Worm (Caenorhabditis elegans) whole organism, L4 larva: Measurements from ENCODE around the gene Y116A8A.7.

ENCODE experiments used
- Y48G9A.11 ChIP-seq: fragments of 200-800 bp; sonication (Bioruptor generic); IDR thresholded peaks from 2 replicates; pipeline ENCODE4 v1.3.6; 2022; ENCODE audit warnings: missing genetic modification reagents, missing genetic modification characterization, missing compliant biosample characterization
- Y5F2A.4 ChIP-seq: fragments of 200-800 bp; sonication (Bioruptor generic); optimal IDR thresholded peaks from 2 replicates; lab custom pipeline; 2018; ENCODE audit warnings: mild to moderate bottlenecking, missing genetic modification characterization, missing compliant biosample characterization
- ama-1 ChIP-seq: fragments of 150-350 bp; optimal IDR thresholded peaks from 2 replicates; lab custom pipeline; 2014; ENCODE audit warnings: inconsistent platforms, mixed read lengths
- dpl-1 ChIP-seq: fragments of 150-350 bp; optimal IDR thresholded peaks from 2 replicates; lab custom pipeline; 2014; ENCODE audit warnings: missing biosample characterization, missing genetic modification reagents, missing genetic modification characterization
- mxl-3 ChIP-seq: fragments of 200-800 bp; sonication (Bioruptor generic); optimal IDR thresholded peaks from 2 replicates; lab custom pipeline; 2018; ENCODE audit warnings: mild to moderate bottlenecking, missing genetic modification characterization, missing compliant biosample characterization
- nhr-6 ChIP-seq: fragments of 150-350 bp; optimal IDR thresholded peaks from 2 replicates; lab custom pipeline; 2014; ENCODE audit warnings: missing biosample characterization, missing genetic modification characterization
- pha-4 ChIP-seq, 2 experiments: fragments of 150-350 bp in 1 of 2; fragments of 200-800 bp in 1 of 2; sonication (Bioruptor generic) in 1 of 2; IDR thresholded peaks in 1 of 2; optimal IDR thresholded peaks in 1 of 2; 2 replicates each; pipeline versions ENCODE4 v1.3.6 to Lab custom; 2014 to 2022; ENCODE audit warnings: missing genetic modification characterization in 2 of 2, missing genetic modification reagents in 2 of 2, missing biosample characterization in 1 of 2, missing compliant biosample characterization in 1 of 2
- zfp-2 ChIP-seq: sonication (generic microtip); optimal IDR thresholded peaks from 2 replicates; lab custom pipeline; 2016; ENCODE audit warnings: mild to moderate bottlenecking, missing genetic modification characterization, missing compliant biosample characterization

ce11 chrIV:16822529-16822928, 7.5 kb upstream of the Y116A8A.7 start, which contains the start of gene Y116A8A.4:
- no peak for TF ChIP-seq pha-4 (GFP tag; IDR thresholded peaks at IDR 0.05; lab: Robert Waterston, UW)
- TF ChIP-seq pha-4 (tag; optimal IDR thresholded peaks at IDR 0.05; lab: Kevin White, UChicago): no peak
- no peak for TF ChIP-seq dpl-1 (GFP tag; lab: Kevin White, UChicago)
- TF ChIP-seq Y5F2A.4 (GFP tag; lab: Kevin White, UChicago): no peak
- no peak for TF ChIP-seq zfp-2 (tag; lab: Kevin White, UChicago)
- TF ChIP-seq Y48G9A.11: no peak
- TF ChIP-seq nhr-6 (tag; lab: Kevin White, UChicago): no peak
- no peak for TF ChIP-seq mxl-3 (GFP tag; lab: Kevin White, UChicago)
- TF ChIP-seq ama-1 (lab: Kevin White, UChicago): no peak
